Fruit fly (Drosophila melanogaster): ENCODE results near the gene CG32641.

Gene CG32641

dm6 chrX:13233811-13234737 lies 49.8 kb downstream of the CG32641 start (continued):
- peak; percentile 89 for TF ChIP-seq pum (GFP tag; optimal IDR thresholded peaks at IDR 0.05)
- peak; percentile 87 for TF ChIP-seq Atf-2 (GFP tag; optimal IDR thresholded peaks at IDR 0.05)
- peak; percentile 83 for TF ChIP-seq sens-2 (GFP tag; IDR thresholded peaks at IDR 0.05)
- TF ChIP-seq gcm (GFP tag; optimal IDR thresholded peaks at IDR 0.05): peak; percentile 74
- peak; percentile 37 for TF ChIP-seq en (GFP tag; optimal IDR thresholded peaks at IDR 0.05)
- TF ChIP-seq cato (GFP tag; optimal IDR thresholded peaks at IDR 0.05; ENCODE audit: borderline replicate concordance): peak; percentile 45
- no peak for TF ChIP-seq gfzf (GFP tag; optimal IDR thresholded peaks at IDR 0.05)
- peak; percentile 78 for TF ChIP-seq CG11247 (GFP tag; IDR thresholded peaks at IDR 0.05)
- TF ChIP-seq bowl (GFP tag; IDR thresholded peaks at IDR 0.05): peak; percentile 46; the same call in 1 of the 2 replicates
- peak; percentile 65 for TF ChIP-seq Mad (GFP tag; optimal IDR thresholded peaks at IDR 0.05)
- TF ChIP-seq ro (GFP tag; IDR thresholded peaks at IDR 0.05): peak; percentile 64; the same call in 1 of the 2 replicates
- TF ChIP-seq CG5180 (GFP tag; optimal IDR thresholded peaks at IDR 0.05): peak; percentile 64
- TF ChIP-seq Mrtf (GFP tag; IDR thresholded peaks at IDR 0.05): peak; percentile 70
- TF ChIP-seq ac (GFP tag; optimal IDR thresholded peaks at IDR 0.05): peak; percentile 84
- peak; percentile 95 for TF ChIP-seq vvl (GFP tag; IDR thresholded peaks at IDR 0.05)
- TF ChIP-seq caup (GFP tag; optimal IDR thresholded peaks at IDR 0.05; ENCODE audit: severe bottlenecking): peak; percentile 56
- peak; percentile 47 for TF ChIP-seq CG15514 (GFP tag; optimal IDR thresholded peaks at IDR 0.05)
- TF ChIP-seq NC2β (GFP tag; optimal IDR thresholded peaks at IDR 0.05): peak; percentile 76
- TF ChIP-seq CG9437 (GFP tag; optimal IDR thresholded peaks at IDR 0.05): peak; percentile 70
- peak; percentile 67 for TF ChIP-seq CG14667 (GFP tag; IDR thresholded peaks at IDR 0.05)
- TF ChIP-seq CG12071 (GFP tag; optimal IDR thresholded peaks at IDR 0.05): no peak
- peak; percentile 74 for TF ChIP-seq maf-S (GFP tag; optimal IDR thresholded peaks at IDR 0.05)
- peak; percentile 89 for TF ChIP-seq CG7271 (tag; optimal IDR thresholded peaks at IDR 0.05)
- peak; percentile 83 for TF ChIP-seq CG30431 (GFP tag; optimal IDR thresholded peaks at IDR 0.05)
- TF ChIP-seq Doc3 (GFP tag; IDR thresholded peaks at IDR 0.05; ENCODE audit: partially characterized antibody): no peak
- TF ChIP-seq CG12155 (GFP tag; optimal IDR thresholded peaks at IDR 0.05): peak; percentile 77
- TF ChIP-seq CG12219 (GFP tag; optimal IDR thresholded peaks at IDR 0.05): peak; percentile 60
- TF ChIP-seq MTF-1 (GFP tag; optimal IDR thresholded peaks at IDR 0.05; ENCODE audit: borderline replicate concordance): peak; percentile 19
- peak; percentile 32 for TF ChIP-seq CG6854 (GFP tag; optimal IDR thresholded peaks at IDR 0.05)
- peak; percentile 58; the same call in 1 of the 3 replicates for TF ChIP-seq CG11560 (tag; IDR thresholded peaks at IDR 0.05)
- TF ChIP-seq CG10209 (GFP tag; optimal IDR thresholded peaks at IDR 0.05): peak; percentile 85
- peak; percentile 82 for TF ChIP-seq Antp (GFP tag; optimal IDR thresholded peaks at IDR 0.05)
- no peak for TF ChIP-seq CG16813 (GFP tag; IDR thresholded peaks at IDR 0.05; ENCODE audit: partially characterized antibody)
- TF ChIP-seq CG7987 (GFP tag; optimal IDR thresholded peaks at IDR 0.05): no peak
- peak; percentile 76 for TF ChIP-seq CG9215 (GFP tag; IDR thresholded peaks at IDR 0.05)
- TF ChIP-seq Dbx (GFP tag; IDR thresholded peaks at IDR 0.05): peak; percentile 79
- TF ChIP-seq CG14860 (GFP tag; IDR thresholded peaks at IDR 0.05; ENCODE audit: partially characterized antibody): no peak
- peak; percentile 48 for TF ChIP-seq CG17568 (GFP tag; optimal IDR thresholded peaks at IDR 0.05)
- no peak for TF ChIP-seq CG7963 (GFP tag; IDR thresholded peaks at IDR 0.05; ENCODE audit: partially characterized antibody)
- peak; percentile 55; the same call in 1 of the 2 replicates for TF ChIP-seq peb (GFP tag; IDR thresholded peaks at IDR 0.05)
- TF ChIP-seq CG11456 (GFP tag; IDR thresholded peaks at IDR 0.05): peak; percentile 63; the same call in 1 of the 3 replicates
- peak; percentile 19 for TF ChIP-seq ab (GFP tag; optimal IDR thresholded peaks at IDR 0.05)
- peak; percentile 55; the same call in 1 of the 2 replicates for TF ChIP-seq CG11696 (GFP tag; IDR thresholded peaks at IDR 0.05)
- peak; percentile 79 for TF ChIP-seq CG5245 (GFP tag; optimal IDR thresholded peaks at IDR 0.05)
- TF ChIP-seq CG1647 (GFP tag; optimal IDR thresholded peaks at IDR 0.05): peak; percentile 62
- peak; percentile 61 for TF ChIP-seq tx (GFP tag; optimal IDR thresholded peaks at IDR 0.05)
- peak; percentile 80 for TF ChIP-seq CG18476 (GFP tag; optimal IDR thresholded peaks at IDR 0.05)
- peak; percentile 79 for TF ChIP-seq E2f1 (GFP tag; IDR thresholded peaks at IDR 0.05)

Data from whole organism, embryonic.